Fruit fly (Drosophila melanogaster) whole organism, prepupa: ENCODE measurements around the gene Cerk.

Experiments
- CG11902 ChIP-seq: fragments of 200-800 bp; sonication (Bioruptor generic); optimal IDR thresholded peaks from 3 replicates; lab custom pipeline; 2016; ENCODE audit warnings: missing biosample characterization, missing genetic modification characterization
- CG15336 ChIP-seq: fragments of 200-800 bp; sonication (Bioruptor generic); IDR thresholded peaks from 2 replicates; pipeline ENCODE4 v1.3.6; 2022; ENCODE audit warnings: missing biosample characterization, missing genetic modification characterization
- CG6792 ChIP-seq: fragments of 200-800 bp; sonication (Bioruptor generic); optimal IDR thresholded peaks from 3 replicates; lab custom pipeline; 2016; ENCODE audit warnings: missing biosample characterization, missing genetic modification characterization
- CG6854 ChIP-seq: fragments of 200-800 bp; sonication (Bioruptor generic); optimal IDR thresholded peaks from 2 replicates; lab custom pipeline; 2017; ENCODE audit warnings: missing biosample characterization, mild to moderate bottlenecking, missing genetic modification characterization
- Eip78C ChIP-seq: fragments of 200-800 bp; sonication (Bioruptor generic); peaks from one replicate; lab custom pipeline; 2016; ENCODE audit warnings: missing biosample characterization, missing genetic modification characterization
- Ets21C ChIP-seq: fragments of 200-800 bp; sonication (Bioruptor generic); optimal IDR thresholded peaks from 3 replicates; lab custom pipeline; 2016; ENCODE audit warnings: missing biosample characterization, missing genetic modification characterization
- Ets96B ChIP-seq: fragments of 200-800 bp; optimal IDR thresholded peaks from 2 replicates; lab custom pipeline; 2019; ENCODE audit warnings: missing biosample characterization, mild to moderate bottlenecking, missing genetic modification characterization, moderate library complexity
- Hr39 ChIP-seq: fragments of 200-800 bp; sonication (Bioruptor generic); optimal IDR thresholded peaks from 2 replicates; lab custom pipeline; 2016; ENCODE audit warnings: missing biosample characterization, missing genetic modification characterization
- cyc ChIP-seq: fragments of 200-800 bp; sonication (Bioruptor generic); optimal IDR thresholded peaks from 3 replicates; lab custom pipeline; 2016; ENCODE audit warnings: missing biosample characterization, missing genetic modification characterization
- dac ChIP-seq: fragments of 200-800 bp; sonication (Bioruptor generic); optimal IDR thresholded peaks from 2 replicates; lab custom pipeline; 2017; ENCODE audit warnings: missing biosample characterization, mild to moderate bottlenecking, missing genetic modification characterization
- fkh ChIP-seq: fragments of 200-800 bp; sonication (Bioruptor generic); optimal IDR thresholded peaks from 3 replicates; lab custom pipeline; 2017; ENCODE audit warnings: missing biosample characterization, mild to moderate bottlenecking, missing genetic modification characterization, moderate library complexity
- lz ChIP-seq: fragments of 200-800 bp; sonication (Bioruptor generic); optimal IDR thresholded peaks from 3 replicates; lab custom pipeline; 2016; ENCODE audit warnings: missing biosample characterization, missing genetic modification characterization
- salr ChIP-seq, 2 experiments: fragments of 200-800 bp; sonication (Bioruptor generic); optimal IDR thresholded peaks; 3 replicates each; lab custom pipeline; 2016 to 2018; ENCODE audit warnings: missing biosample characterization in 2 of 2, missing genetic modification characterization in 2 of 2, mild to moderate bottlenecking in 1 of 2
- svp ChIP-seq: fragments of 200-800 bp; sonication (Bioruptor generic); peaks from one replicate; lab custom pipeline; 2016; ENCODE audit warnings: missing biosample characterization, missing genetic modification characterization

DNA sequence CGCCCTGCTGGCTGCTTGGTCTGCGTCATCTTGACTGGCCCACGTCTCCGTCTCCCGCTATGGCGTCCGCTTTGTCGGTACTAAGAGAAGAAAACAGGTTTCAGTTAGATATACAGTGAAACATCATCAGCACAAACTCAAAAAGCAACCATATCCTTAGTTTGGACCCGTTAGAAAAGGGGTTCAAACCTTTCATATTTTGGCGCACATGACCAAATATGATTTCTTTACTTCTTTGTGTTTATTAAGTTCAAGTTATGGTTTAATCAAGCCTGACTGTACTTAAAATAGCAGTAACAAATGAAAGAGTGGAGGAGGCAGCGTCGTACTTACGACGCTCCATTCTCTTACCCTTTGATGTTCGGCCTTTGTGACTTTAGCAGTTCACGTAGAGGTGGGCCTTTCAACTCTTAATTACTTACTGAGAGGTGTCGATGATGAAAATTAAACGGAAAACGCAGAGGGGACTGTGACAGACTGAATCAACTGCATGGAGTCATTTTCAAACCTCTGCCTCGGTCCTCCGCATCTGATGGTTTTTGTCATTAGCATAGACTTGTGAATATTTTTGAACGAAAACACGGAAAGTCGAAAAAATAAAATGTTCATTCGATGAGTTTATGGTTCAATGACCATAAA is 6.3 kb downstream of the Cerk start:
- peak; percentile 85 to 91 for TF ChIP-seq salr (GFP tag; optimal IDR thresholded peaks at IDR 0.05; lab: Kevin White, UChicago)
- TF ChIP-seq CG6792 (GFP tag; lab: Kevin White, UChicago) = peak; percentile 90
- TF ChIP-seq svp (GFP tag; lab: Kevin White, UChicago) = peak; percentile 92
- TF ChIP-seq lz (GFP tag; lab: Kevin White, UChicago) = peak; percentile 90
- TF ChIP-seq Ets96B (tag; lab: Kevin White, UChicago) = peak; percentile 93
- TF ChIP-seq CG11902 (GFP tag; lab: Kevin White, UChicago) = peak; percentile 83
- peak; percentile 97 for TF ChIP-seq Eip78C (GFP tag; lab: Kevin White, UChicago)
- peak; percentile 94 for TF ChIP-seq Hr39 (GFP tag; lab: Kevin White, UChicago)
- peak; percentile 93 for TF ChIP-seq cyc (GFP tag; lab: Kevin White, UChicago)
- TF ChIP-seq CG6854 = peak; percentile 51
- peak; percentile 42 for TF ChIP-seq fkh (GFP tag; lab: Kevin White, UChicago)
- TF ChIP-seq dac (GFP tag; lab: Kevin White, UChicago) = peak; percentile 81
- TF ChIP-seq Ets21C (GFP tag; lab: Kevin White, UChicago) = peak; percentile 85
- TF ChIP-seq CG15336 = peak; percentile 95
